Fruit fly (Drosophila melanogaster): ENCODE results near the gene Csl4.

DNA sequence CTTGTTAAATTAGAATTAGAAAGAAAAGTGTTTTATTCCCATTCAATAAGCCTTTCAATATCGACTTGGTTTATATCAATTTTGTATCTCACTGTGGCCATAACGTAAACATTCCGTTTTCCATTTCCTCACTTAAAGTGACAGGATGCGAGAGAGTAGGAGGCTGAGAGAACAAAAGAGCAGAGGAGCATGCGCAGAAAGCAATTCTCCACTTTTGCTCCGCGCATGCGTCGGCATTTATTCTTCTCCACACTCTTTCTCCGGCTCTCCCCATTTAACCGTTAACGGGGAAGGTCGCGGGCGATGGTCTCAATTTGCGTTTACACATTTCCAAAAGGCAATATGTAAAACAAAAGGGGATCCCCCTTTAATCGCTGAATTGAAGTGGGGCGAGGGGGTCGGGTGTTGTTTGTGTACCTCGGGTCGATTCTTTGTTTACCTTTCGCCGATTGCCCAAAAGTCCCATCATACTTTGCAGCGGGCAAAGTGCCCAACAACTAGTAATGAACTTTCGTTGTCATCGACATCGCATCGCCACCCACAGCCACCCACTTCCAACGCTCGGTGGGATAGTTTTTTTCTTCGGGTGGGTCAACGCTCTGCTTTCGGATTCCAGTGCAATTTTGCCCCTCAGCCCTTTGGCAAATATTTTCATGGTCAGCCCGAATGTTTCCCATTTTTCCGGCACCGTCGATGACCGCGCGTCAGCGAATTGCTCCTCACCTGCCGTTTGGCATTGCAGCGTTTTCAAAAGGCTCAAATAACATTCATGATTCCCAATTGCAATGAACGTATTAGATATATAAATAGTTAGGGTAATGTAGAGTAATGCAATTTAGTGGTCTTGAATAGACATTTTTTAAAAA, 45.5 kb upstream of the Csl4 start:
- no peak for TF ChIP-seq psq (optimal IDR thresholded peaks at IDR 0.05)
- TF ChIP-seq usp (GFP tag; optimal IDR thresholded peaks at IDR 0.05), result no peak
- TF ChIP-seq CG8478 (optimal IDR thresholded peaks at IDR 0.05), result no peak
- no peak for TF ChIP-seq pan (optimal IDR thresholded peaks at IDR 0.05)
- no peak for TF ChIP-seq Dll (optimal IDR thresholded peaks at IDR 0.05)
- peak in 1 of 2 experiments; percentile 62 for TF ChIP-seq EcR (GFP tag; optimal IDR thresholded peaks at IDR 0.05)
